Worm (Caenorhabditis elegans): ENCODE data around the gene rad-23.

The rad-23 gene

ce11 chrII:11619171-11619570, 33.4 kb downstream of the rad-23 start:
- TF ChIP-seq elt-3 (tag; optimal IDR thresholded peaks at IDR 0.05) (peak in 5 of 6 experiments; percentile 16 to 63 (median 55)), snpc-4 (tag; optimal IDR thresholded peaks at IDR 0.05) (peak; percentile 16), efl-1 (optimal IDR thresholded peaks at IDR 0.05) (peak; percentile 20 to 47), efl-1 (GFP tag; optimal IDR thresholded peaks at IDR 0.05 in 1 of 2) (peak in 1 of 2 experiments; percentile 88), nhr-84 (tag; optimal IDR thresholded peaks at IDR 0.05) (no peak), unc-130 (tag; optimal IDR thresholded peaks at IDR 0.05) (peak; percentile 50), unc-98 (GFP tag; IDR thresholded peaks at IDR 0.05) (no peak), nhr-71 (tag; optimal IDR thresholded peaks at IDR 0.05) (peak; percentile 64), sptf-1 (tag; optimal IDR thresholded peaks at IDR 0.05) (no peak), nhr-85 (tag) (peak; percentile 87), rnt-1 (tag; optimal IDR thresholded peaks at IDR 0.05) (peak; percentile 7), lin-35 (GFP tag; optimal IDR thresholded peaks at IDR 0.05) (peak; percentile 17 to 65), nhr-77 (tag; optimal IDR thresholded peaks at IDR 0.05) (peak; percentile 33), snu-23 (GFP tag; optimal IDR thresholded peaks at IDR 0.05) (peak; percentile 56), tbx-2 (tag; optimal IDR thresholded peaks at IDR 0.05) (peak; percentile 34), nhr-90 (tag; optimal IDR thresholded peaks at IDR 0.05; ENCODE audit: poor library complexity) (peak; percentile 24), F16B12.6 (tag; optimal IDR thresholded peaks at IDR 0.05) (no peak), jun-1 (tag; optimal IDR thresholded peaks at IDR 0.05) (peak; percentile 19), C34B4.2 (tag; optimal IDR thresholded peaks at IDR 0.05) (no peak), lir-3 (tag; optimal IDR thresholded peaks at IDR 0.05; ENCODE audit: poor library complexity) (no peak), elt-2 (tag; optimal IDR thresholded peaks at IDR 0.05) (peak; percentile 77), fkh-8 (tag; optimal IDR thresholded peaks at IDR 0.05) (no peak), alr-1 (tag; optimal IDR thresholded peaks at IDR 0.05; ENCODE audit: borderline replicate concordance) (no peak), mdl-1 (tag; optimal IDR thresholded peaks at IDR 0.05) (peak in 1 of 2 experiments; percentile 47), nhr-28 (tag; optimal IDR thresholded peaks at IDR 0.05) (no peak), aly-2 (tag; optimal IDR thresholded peaks at IDR 0.05) (peak; percentile 52), ceh-82 (tag; optimal IDR thresholded peaks at IDR 0.05) (peak in 1 of 3 experiments; percentile 32), nhr-19 (GFP tag; conservative IDR thresholded peaks at IDR 0.05) (no peak), mep-1 (tag; optimal IDR thresholded peaks at IDR 0.05) (peak; percentile 68), lsy-2 (tag; optimal IDR thresholded peaks at IDR 0.05) (peak; percentile 18 to 39), lin-14 (GFP tag; optimal IDR thresholded peaks at IDR 0.05) (peak; percentile 83), fkh-10 (GFP tag; optimal IDR thresholded peaks at IDR 0.05) (no peak), nhr-76 (tag; optimal IDR thresholded peaks at IDR 0.05) (peak; percentile 62), ceh-63 (GFP tag; optimal IDR thresholded peaks at IDR 0.05) (no peak), hpl-2 (GFP tag; optimal IDR thresholded peaks at IDR 0.05) (no peak), nhr-20 (tag; optimal IDR thresholded peaks at IDR 0.05) (peak; percentile 63), xbp-1 (tag; optimal IDR thresholded peaks at IDR 0.05) (peak; percentile 11), blmp-1 (tag; optimal IDR thresholded peaks at IDR 0.05) (peak; percentile 66)

DNA sequence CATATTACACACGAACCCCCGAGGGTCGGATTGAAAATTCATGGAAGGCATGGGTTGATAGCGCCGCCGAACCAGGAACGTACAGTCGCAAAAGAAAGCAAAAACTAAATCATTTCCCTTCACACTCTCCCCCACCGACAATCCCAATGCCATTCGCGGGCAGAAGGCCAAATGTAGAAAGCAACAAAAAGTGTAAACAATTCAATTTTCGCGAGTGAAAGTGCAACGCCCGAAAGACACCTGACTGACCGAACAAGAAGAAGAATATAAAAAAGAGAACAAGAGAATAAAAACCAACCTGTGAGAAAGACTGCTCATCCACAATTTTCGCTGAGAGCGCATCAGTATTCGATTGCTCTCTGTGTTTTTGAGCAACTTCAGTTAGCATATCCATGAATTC, 34.8 kb downstream of the rad-23 start:
- TF ChIP-seq egl-27 (tag; optimal IDR thresholded peaks at IDR 0.05) = no peak
- peak; percentile 85 for TF ChIP-seq lin-14 (GFP tag; optimal IDR thresholded peaks at IDR 0.05)
- TF ChIP-seq nhr-237 (tag; optimal IDR thresholded peaks at IDR 0.05) = no peak
- TF ChIP-seq hlh-4 (tag; optimal IDR thresholded peaks at IDR 0.05) = no peak
- peak in 1 of 2 experiments; percentile 14 for TF ChIP-seq lin-35 (GFP tag; optimal IDR thresholded peaks at IDR 0.05)
- no peak for TF ChIP-seq sptf-1 (tag; optimal IDR thresholded peaks at IDR 0.05)
- no peak for TF ChIP-seq ztf-4 (tag; optimal IDR thresholded peaks at IDR 0.05)
- no peak for TF ChIP-seq pax-3 (tag; optimal IDR thresholded peaks at IDR 0.05)
- peak in 1 of 3 experiments; percentile 12 for TF ChIP-seq dpl-1 (GFP tag; optimal IDR thresholded peaks at IDR 0.05)
- no peak for TF ChIP-seq nhr-76 (tag; optimal IDR thresholded peaks at IDR 0.05)
- TF ChIP-seq lin-13 (GFP tag; optimal IDR thresholded peaks at IDR 0.05) = no peak
- TF ChIP-seq nhr-85 (tag) = peak; percentile 75
- TF ChIP-seq snu-23 (GFP tag; optimal IDR thresholded peaks at IDR 0.05) = peak; percentile 1
- no peak for TF ChIP-seq ceh-8 (GFP tag; optimal IDR thresholded peaks at IDR 0.05)
- TF ChIP-seq mdl-1 (tag; optimal IDR thresholded peaks at IDR 0.05) = peak in 1 of 2 experiments; percentile 26
- peak; percentile 27 for TF ChIP-seq nhr-20 (tag; optimal IDR thresholded peaks at IDR 0.05)
- peak in 1 of 6 experiments; percentile 55 for TF ChIP-seq elt-3 (tag; optimal IDR thresholded peaks at IDR 0.05)
- no peak for TF ChIP-seq grh-1 (GFP tag; IDR thresholded peaks at IDR 0.05)
- TF ChIP-seq lsy-2 (tag; optimal IDR thresholded peaks at IDR 0.05) = peak; percentile 5 to 24
- no peak for TF ChIP-seq lin-39 (tag; optimal IDR thresholded peaks at IDR 0.05)
- TF ChIP-seq aly-2 (tag; optimal IDR thresholded peaks at IDR 0.05) = no peak
- TF ChIP-seq C16A3.4 (tag; optimal IDR thresholded peaks at IDR 0.05) = peak; percentile 22
- TF ChIP-seq dsc-1 (tag; optimal IDR thresholded peaks at IDR 0.05) = no peak
- TF ChIP-seq nhr-71 (tag; optimal IDR thresholded peaks at IDR 0.05) = peak; percentile 18
- no peak for TF ChIP-seq zip-4 (GFP tag; optimal IDR thresholded peaks at IDR 0.05)
- TF ChIP-seq blmp-1 (tag; optimal IDR thresholded peaks at IDR 0.05) = peak; percentile 100
- no peak for TF ChIP-seq lir-3 (tag; optimal IDR thresholded peaks at IDR 0.05; ENCODE audit: poor library complexity)
